Fruit fly (Drosophila melanogaster): Measurements from ENCODE around the gene CG12289.

DNA sequence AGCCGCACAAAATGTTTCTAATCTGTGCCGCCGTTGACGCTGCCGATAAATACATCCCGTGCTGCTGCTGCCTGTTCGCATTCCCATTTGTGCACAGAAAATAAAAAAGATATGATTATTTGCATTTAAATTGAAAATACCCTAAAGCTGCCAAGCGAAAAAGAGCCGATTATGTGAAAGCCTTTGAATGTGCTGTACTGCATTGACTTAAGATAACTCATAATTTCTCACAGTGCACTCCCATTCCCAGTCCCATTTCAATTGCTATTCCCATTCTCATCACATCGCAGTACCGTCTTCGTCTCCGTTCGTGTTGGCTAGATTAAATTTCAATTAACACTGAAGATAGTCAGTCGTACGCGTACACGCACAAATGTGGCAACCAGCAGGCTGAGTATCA lies 9.3 kb downstream of the CG12289 start:
- TF ChIP-seq insv (optimal IDR thresholded peaks at IDR 0.05) = no peak
- no peak for TF ChIP-seq Myc (optimal IDR thresholded peaks at IDR 0.05)
- no peak for TF ChIP-seq Sin3A (optimal IDR thresholded peaks at IDR 0.05)
- no peak for TF ChIP-seq ttk (optimal IDR thresholded peaks at IDR 0.05)

All from Kc167 (cell line).